Fruit fly (Drosophila melanogaster): ENCODE data around the gene CG31862.
A peak's percentile ranks its signal among the peaks of the same experiment; 100 is the strongest.

The CG31862 gene

dm6 chr2L:12369612-12370011 is 31.0 kb downstream of the CG31862 start (continued):
- TF ChIP-seq HLH3B (GFP tag; IDR thresholded peaks at IDR 0.05) (peak; percentile 36; the same call in 1 of the 2 replicates), prd (optimal IDR thresholded peaks at IDR 0.05) (no peak), prd (GFP tag; IDR thresholded peaks at IDR 0.05) (no peak), CG4820 (GFP tag; optimal IDR thresholded peaks at IDR 0.05) (no peak), Trl (optimal IDR thresholded peaks at IDR 0.05) (no peak), Trl (GFP tag; optimal IDR thresholded peaks at IDR 0.05) (peak; percentile 18)

DNA sequence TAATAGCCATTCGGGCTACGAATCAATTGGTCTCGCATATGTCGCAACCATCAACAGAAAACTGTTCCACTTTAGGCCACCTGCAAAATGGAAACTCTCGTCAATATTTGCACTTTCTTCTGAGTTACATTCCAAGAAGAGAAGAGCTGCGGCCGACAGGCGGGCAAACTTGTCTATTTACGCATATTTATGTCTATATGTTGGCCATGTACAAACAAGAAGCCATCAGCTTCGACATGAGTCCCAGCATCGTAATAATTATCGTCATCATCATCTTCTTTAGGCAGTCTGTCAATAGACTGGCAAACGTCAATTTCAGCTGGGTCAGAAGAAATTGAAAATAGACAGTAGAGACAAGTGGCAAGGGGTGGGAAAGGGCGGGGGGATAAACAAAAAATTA is 33.1 kb downstream of the CG31862 start:
- TF ChIP-seq CG6854 (GFP tag; optimal IDR thresholded peaks at IDR 0.05) (peak; percentile 30), CG4360 (GFP tag; IDR thresholded peaks at IDR 0.05) (peak; percentile 61; the same call in 1 of the 2 replicates), sug (tag; optimal IDR thresholded peaks at IDR 0.05) (no peak), CG9817 (tag; optimal IDR thresholded peaks at IDR 0.05) (peak; percentile 44), CG18764 (GFP tag; optimal IDR thresholded peaks at IDR 0.05) (peak; percentile 62), bsh (GFP tag; optimal IDR thresholded peaks at IDR 0.05) (peak in 1 of 2 experiments; percentile 86), CG1233 (GFP tag; optimal IDR thresholded peaks at IDR 0.05) (peak; percentile 61), Jarid2 (GFP tag; optimal IDR thresholded peaks at IDR 0.05) (peak; percentile 19), kay (GFP tag; optimal IDR thresholded peaks at IDR 0.05) (peak; percentile 14), CG13894 (tag; optimal IDR thresholded peaks at IDR 0.05) (no peak), Atf3 (GFP tag; optimal IDR thresholded peaks at IDR 0.05) (peak; percentile 35), Vsx1 (GFP tag; optimal IDR thresholded peaks at IDR 0.05) (peak; percentile 68), ro (GFP tag; IDR thresholded peaks at IDR 0.05) (0 out of 2 replicates have a peak, but pooled peaks have one; percentile 10), Lpt (GFP tag; optimal IDR thresholded peaks at IDR 0.05) (no peak), CG3847 (GFP tag; IDR thresholded peaks at IDR 0.05) (no peak), cato (GFP tag; optimal IDR thresholded peaks at IDR 0.05; ENCODE audit: borderline replicate concordance) (no peak), Blimp-1 (GFP tag; optimal IDR thresholded peaks at IDR 0.05) (peak; percentile 89), CG3995 (GFP tag; optimal IDR thresholded peaks at IDR 0.05) (no peak), Oaz (GFP tag; IDR thresholded peaks at IDR 0.05) (no peak), CTCF (GFP tag; optimal IDR thresholded peaks at IDR 0.05) (peak; percentile 8), dmrt11E (tag; optimal IDR thresholded peaks at IDR 0.05) (peak; percentile 38), ATbp (GFP tag; optimal IDR thresholded peaks at IDR 0.05) (peak; percentile 95), gsb (GFP tag; IDR thresholded peaks at IDR 0.05) (no peak), Camta (GFP tag; optimal IDR thresholded peaks at IDR 0.05) (peak; percentile 63), cad (GFP tag; optimal IDR thresholded peaks at IDR 0.05) (no peak), CG11247 (GFP tag; IDR thresholded peaks at IDR 0.05) (peak; percentile 35; the same call in 1 of the 2 replicates), Side (GFP tag; optimal IDR thresholded peaks at IDR 0.05) (peak; percentile 59), CG2889 (GFP tag; IDR thresholded peaks at IDR 0.05) (no peak), CG1529 (GFP tag; optimal IDR thresholded peaks at IDR 0.05) (peak; percentile 81), Dip2 (GFP tag; IDR thresholded peaks at IDR 0.05) (no peak), CG2678 (tag; optimal IDR thresholded peaks at IDR 0.05) (peak; percentile 77), CG12155 (GFP tag; optimal IDR thresholded peaks at IDR 0.05) (no peak), NfI (GFP tag; optimal IDR thresholded peaks at IDR 0.05) (peak; percentile 11), CG15011 (GFP tag; optimal IDR thresholded peaks at IDR 0.05) (peak; percentile 4), prd (optimal IDR thresholded peaks at IDR 0.05) (no peak), prd (GFP tag; IDR thresholded peaks at IDR 0.05) (no peak; the same call in 2 of the 3 replicates), aop (GFP tag; IDR thresholded peaks at IDR 0.05) (no peak), CG34376 (GFP tag; optimal IDR thresholded peaks at IDR 0.05) (no peak), Hey (tag; optimal IDR thresholded peaks at IDR 0.05) (peak; percentile 42), CG10431 (GFP tag; optimal IDR thresholded peaks at IDR 0.05) (peak; percentile 88), wek (GFP tag; optimal IDR thresholded peaks at IDR 0.05) (peak; percentile 84), Trl (optimal IDR thresholded peaks at IDR 0.05) (no peak), Trl (GFP tag; optimal IDR thresholded peaks at IDR 0.05) (peak; percentile 69), CG10147 (GFP tag; optimal IDR thresholded peaks at IDR 0.05) (no peak), hkb (optimal IDR thresholded peaks at IDR 0.05) (no peak), hkb (GFP tag; IDR thresholded peaks at IDR 0.05) (peak; percentile 57), CG13775 (GFP tag; optimal IDR thresholded peaks at IDR 0.05) (no peak), Nf-YA (GFP tag; IDR thresholded peaks at IDR 0.05) (peak; percentile 61; the same call in 1 of the 2 replicates)
